Worm (Caenorhabditis elegans): ENCODE measurements around the gene F43E2.11.

- TF ChIP-seq snpc-4 (GFP tag; optimal IDR thresholded peaks at IDR 0.05), result no peak
- no peak for TF ChIP-seq snpc-4 (tag; optimal IDR thresholded peaks at IDR 0.05)
- TF ChIP-seq mcd-1 (GFP tag; IDR thresholded peaks at IDR 0.05), result no peak
- TF ChIP-seq unc-62 (GFP tag; optimal IDR thresholded peaks at IDR 0.05), result no peak
- TF ChIP-seq die-1 (tag; optimal IDR thresholded peaks at IDR 0.05), result no peak
- no peak for TF ChIP-seq let-526 (GFP tag; IDR thresholded peaks at IDR 0.05)
- TF ChIP-seq pha-4 (tag; optimal IDR thresholded peaks at IDR 0.05), result no peak
- TF ChIP-seq B0019.2 (GFP tag; conservative IDR thresholded peaks at IDR 0.05), result no peak
- TF ChIP-seq Y53G8AR.9 (GFP tag; conservative IDR thresholded peaks at IDR 0.05), result no peak
- no peak for TF ChIP-seq lir-1 (GFP tag; conservative IDR thresholded peaks at IDR 0.05)
- no peak for TF ChIP-seq efl-1 (GFP tag; optimal IDR thresholded peaks at IDR 0.05)
- TF ChIP-seq sea-2 (GFP tag; IDR thresholded peaks at IDR 0.05), result no peak
These were observed 24.6 kb upstream of the F43E2.11 start, which contains the start of gene bath-44 for ce11 chrII:7394690-7395054.

Data from whole organism, young adult.